Fruit fly (Drosophila melanogaster) Kc167 (cell line): ENCODE results near the gene dos.

Experiments used
- Myc ChIP-seq: fragments of >200 bp; optimal IDR thresholded peaks from 2 replicates; lab custom pipeline; 2017; ENCODE audit warnings: missing external identifiers
- Sin3A ChIP-seq: fragments of >200 bp; optimal IDR thresholded peaks from 2 replicates; lab custom pipeline; 2018; ENCODE audit warnings: missing external identifiers
- h ChIP-seq: fragments of >200 bp; optimal IDR thresholded peaks from 3 replicates; lab custom pipeline; 2018; ENCODE audit warnings: missing external identifiers
- insv ChIP-seq: fragments of >200 bp; optimal IDR thresholded peaks from 3 replicates; lab custom pipeline; 2018; ENCODE audit warnings: missing external identifiers
- psq ChIP-seq: fragments of >200 bp; optimal IDR thresholded peaks from 2 replicates; lab custom pipeline; 2017; ENCODE audit warnings: missing external identifiers
- ttk ChIP-seq: sonication (Bioruptor generic); optimal IDR thresholded peaks from 2 replicates; lab custom pipeline; 2017; ENCODE audit warnings: missing external identifiers

Gene dos

dm6 chr3L:2579557-2580224 lies 9.5 kb upstream of the dos start:
- TF ChIP-seq psq (lab: Kevin White, UChicago) (no peak), ttk (lab: Kevin White, UChicago) (no peak), Myc (lab: Kevin White, UChicago) (no peak), h (lab: Kevin White, UChicago) (no peak), Sin3A (no peak), insv (lab: Kevin White, UChicago) (no peak)

DNA sequence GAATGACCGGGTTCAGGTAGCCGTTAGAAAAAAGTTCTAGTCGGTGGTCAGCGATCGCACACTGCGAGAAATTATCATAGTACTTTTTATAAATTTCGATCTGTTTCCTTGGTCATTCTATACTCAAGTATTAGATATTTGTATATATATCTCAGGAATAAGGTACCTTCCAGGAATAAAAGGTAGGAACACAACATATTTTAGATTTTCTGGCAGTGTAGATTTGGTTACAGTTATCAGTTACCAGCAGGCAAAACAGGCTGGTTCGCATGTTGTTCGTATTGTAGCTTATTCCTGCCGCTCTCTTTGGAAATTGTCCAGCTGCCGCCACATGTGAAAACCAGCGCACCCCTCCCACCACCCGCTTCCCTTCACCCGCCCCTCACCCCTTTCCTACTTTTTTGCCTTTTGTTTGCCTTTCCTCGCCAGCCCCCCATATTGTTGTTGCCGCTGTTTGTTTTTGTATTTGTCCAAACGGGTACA lies 7.8 kb upstream of the dos start:
- no peak for TF ChIP-seq Myc (lab: Kevin White, UChicago)
- TF ChIP-seq h (lab: Kevin White, UChicago): no peak
- TF ChIP-seq insv (lab: Kevin White, UChicago): no peak
- no peak for TF ChIP-seq Sin3A
- TF ChIP-seq psq (lab: Kevin White, UChicago): no peak
- no peak for TF ChIP-seq ttk (lab: Kevin White, UChicago)

dm6 chr3L:2581857-2582256 lies 7.4 kb upstream of the dos start:
- TF ChIP-seq ttk (lab: Kevin White, UChicago) (no peak), Sin3A (no peak), h (lab: Kevin White, UChicago) (no peak), psq (lab: Kevin White, UChicago) (no peak), insv (lab: Kevin White, UChicago) (no peak), Myc (lab: Kevin White, UChicago) (no peak)

- TF ChIP-seq Sin3A (no peak), ttk (lab: Kevin White, UChicago) (no peak), h (lab: Kevin White, UChicago) (no peak), psq (lab: Kevin White, UChicago) (no peak), Myc (lab: Kevin White, UChicago) (no peak), insv (lab: Kevin White, UChicago) (no peak)
These were observed 6.9 kb upstream of the dos start for dm6 chr3L:2582290-2582689.

DNA sequence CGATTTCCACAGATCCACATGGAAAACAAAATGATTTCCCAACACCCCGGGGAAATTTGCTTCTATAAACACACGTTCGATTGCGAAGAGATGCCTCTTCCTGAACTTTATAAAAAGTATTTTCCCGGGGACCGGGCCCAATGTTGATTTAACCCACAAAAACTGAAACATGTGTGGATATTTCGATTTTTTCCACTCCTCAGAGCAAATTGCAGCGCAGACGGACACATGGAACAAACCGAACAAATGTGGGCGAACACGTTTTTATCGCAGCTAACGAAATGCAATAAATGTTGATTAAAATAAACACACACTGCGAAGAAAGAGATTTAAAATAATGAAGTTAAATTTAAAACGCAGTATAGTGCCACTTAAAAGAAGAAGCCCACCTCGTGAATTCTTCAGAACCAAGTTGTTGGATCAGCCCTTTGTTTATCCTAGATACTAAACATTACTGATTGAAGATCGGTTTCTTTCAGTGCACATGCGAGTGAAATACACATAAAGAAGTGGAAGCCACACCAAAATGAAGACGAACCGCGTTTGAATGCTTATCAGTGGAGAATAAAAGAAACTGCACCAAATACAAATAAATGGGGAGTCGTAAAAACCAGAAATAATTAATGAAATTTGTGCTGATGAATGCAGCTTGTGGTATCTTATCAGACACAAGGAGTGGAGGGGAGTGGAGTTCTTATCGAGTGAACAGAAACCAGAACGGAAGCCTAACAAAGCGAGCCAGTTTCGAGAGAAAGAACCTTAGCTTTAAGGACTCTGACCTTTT lies 6.3 kb upstream of the dos start:
- TF ChIP-seq insv (lab: Kevin White, UChicago): no peak
- TF ChIP-seq ttk (lab: Kevin White, UChicago): no peak
- no peak for TF ChIP-seq Sin3A
- TF ChIP-seq psq (lab: Kevin White, UChicago): no peak
- no peak for TF ChIP-seq Myc (lab: Kevin White, UChicago)
- no peak for TF ChIP-seq h (lab: Kevin White, UChicago)

- TF ChIP-seq psq (lab: Kevin White, UChicago) (no peak), insv (lab: Kevin White, UChicago) (no peak), Myc (lab: Kevin White, UChicago) (no peak), ttk (lab: Kevin White, UChicago) (no peak), h (lab: Kevin White, UChicago) (no peak), Sin3A (no peak)
These were observed 5.7 kb upstream of the dos start for dm6 chr3L:2583537-2583870.

- TF ChIP-seq insv (lab: Kevin White, UChicago): no peak
- TF ChIP-seq h (lab: Kevin White, UChicago): no peak
- TF ChIP-seq Sin3A: no peak
- no peak for TF ChIP-seq psq (lab: Kevin White, UChicago)
- TF ChIP-seq Myc (lab: Kevin White, UChicago): no peak
These were observed 5.0 kb upstream of the dos start for dm6 chr3L:2584119-2584805.

DNA sequence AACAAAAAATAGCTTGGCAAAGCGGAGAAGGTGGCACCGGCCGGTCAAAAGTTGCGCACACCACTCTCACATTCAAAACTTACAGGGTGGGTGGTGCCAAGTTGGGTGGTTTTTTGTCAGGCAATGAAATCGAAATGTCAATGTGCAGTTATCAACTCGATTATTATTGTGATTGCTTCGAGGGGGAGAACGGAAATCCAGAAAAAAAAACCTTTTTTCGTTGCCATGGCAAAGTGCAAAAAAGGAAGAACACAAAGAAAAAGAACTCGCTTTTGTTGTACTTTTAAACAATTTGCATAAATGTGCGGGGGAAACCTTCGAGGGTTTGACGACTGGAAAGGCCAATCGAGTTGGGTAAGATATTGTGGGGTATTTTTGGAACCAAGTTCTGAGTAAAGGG lies 4.4 kb upstream of the dos start:
- TF ChIP-seq Myc (lab: Kevin White, UChicago) (no peak), Sin3A (no peak), psq (lab: Kevin White, UChicago) (no peak), insv (lab: Kevin White, UChicago) (no peak), h (lab: Kevin White, UChicago) (no peak)

DNA sequence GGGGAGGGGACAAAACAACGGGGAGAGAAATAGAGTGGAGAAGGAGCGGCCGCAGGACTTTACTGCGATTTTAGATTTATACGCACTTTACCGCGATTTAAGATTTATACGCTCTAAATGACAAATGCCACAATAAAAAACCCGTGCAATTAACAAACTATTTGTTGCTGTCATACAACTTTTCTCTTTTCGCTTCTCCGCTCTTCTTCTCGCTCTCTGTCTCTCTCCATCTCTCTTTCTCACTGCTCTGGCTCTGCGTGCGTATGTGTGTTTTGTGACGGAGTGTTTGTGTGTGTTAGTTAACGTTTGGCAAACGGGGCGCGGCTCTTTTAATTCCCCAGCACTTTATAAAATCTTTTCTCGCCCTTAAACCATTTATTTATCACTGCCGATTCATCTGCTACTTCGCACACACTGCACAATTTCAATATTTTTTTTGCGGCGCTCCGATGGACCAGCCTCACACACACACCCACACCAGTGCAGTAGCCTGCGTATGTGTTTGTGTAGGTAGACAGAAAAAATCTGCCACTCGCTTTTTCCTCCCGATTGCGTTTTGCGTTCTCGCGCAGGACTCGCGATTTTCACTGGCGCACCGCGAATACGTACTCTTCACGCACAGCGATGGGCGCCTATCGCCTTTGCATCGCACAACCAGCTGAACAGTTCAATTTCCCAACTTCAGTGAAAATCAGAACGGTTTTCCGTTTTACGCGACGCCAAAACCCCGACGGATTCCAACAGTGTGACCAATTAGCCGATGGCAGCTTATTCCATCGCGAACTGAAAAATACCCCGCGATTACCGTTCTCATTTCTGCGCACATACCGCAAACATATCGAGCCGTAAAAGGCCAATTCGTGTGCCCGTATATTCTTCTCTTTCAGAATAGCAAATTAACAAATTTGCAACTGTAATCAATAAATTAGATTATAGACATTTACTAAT lies 3.1 kb upstream of the dos start, which contains the start of gene msn:
msn (minus strand) TSS at position 747 of the 948 bp plus-strand sequence.
- TF ChIP-seq Sin3A (no peak), insv (lab: Kevin White, UChicago) (no peak), ttk (lab: Kevin White, UChicago) (no peak), h (lab: Kevin White, UChicago) (no peak), Myc (lab: Kevin White, UChicago) (no peak), psq (lab: Kevin White, UChicago) (no peak)

DNA sequence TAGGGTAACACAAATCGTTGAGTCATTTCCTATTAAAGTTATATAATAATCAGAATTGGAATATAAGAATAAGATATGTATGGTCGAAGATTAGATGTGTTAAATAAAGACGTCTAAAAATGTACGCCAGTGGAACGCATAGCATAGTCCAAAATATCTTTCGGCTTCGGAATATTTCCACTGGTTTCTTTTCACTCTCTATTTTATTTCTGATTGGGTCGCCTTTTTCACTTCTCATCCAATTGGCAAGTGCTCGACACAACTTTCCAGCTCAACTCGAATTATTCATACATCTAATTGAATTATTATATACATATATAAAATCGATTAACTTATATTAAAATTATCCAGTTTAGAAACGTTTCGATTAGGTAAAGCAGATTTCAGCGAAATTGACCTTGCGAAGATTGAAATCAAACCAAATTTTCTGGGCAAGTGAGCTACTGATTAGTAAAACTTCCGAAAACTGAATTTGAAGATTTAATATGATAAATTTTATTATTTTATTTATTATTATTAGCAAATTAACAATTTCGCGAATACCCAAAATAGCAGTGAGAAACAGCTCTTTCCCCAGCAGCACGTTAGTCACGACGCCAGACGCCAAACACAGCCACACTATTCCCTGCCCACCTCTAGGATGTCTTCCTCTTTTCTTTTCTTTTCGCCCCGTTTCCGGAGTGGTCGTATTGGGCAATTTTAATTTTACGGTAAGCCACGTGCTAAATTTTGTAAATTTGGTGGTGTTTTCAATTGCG lies 2.2 kb upstream of the dos start, which contains the start of gene RpL8:
RpL8 (plus strand) TSS at position 653 of the 758 bp plus-strand sequence.
- TF ChIP-seq Sin3A: no peak
- no peak for TF ChIP-seq h (lab: Kevin White, UChicago)
- no peak for TF ChIP-seq psq (lab: Kevin White, UChicago)
- no peak for TF ChIP-seq Myc (lab: Kevin White, UChicago)
- no peak for TF ChIP-seq insv (lab: Kevin White, UChicago)
- no peak for TF ChIP-seq ttk (lab: Kevin White, UChicago)
